Fruit fly (Drosophila melanogaster) whole organism, embryonic: ENCODE measurements around the gene CG14440.

Source experiments
- B-H1 ChIP-seq: fragments of 200-800 bp; sonication (Bioruptor generic); IDR thresholded peaks from 3 replicates; pipeline ENCODE4 v1.3.6; 2022; ENCODE audit warnings: missing biosample characterization, missing genetic modification characterization
- Bgb ChIP-seq: fragments of 200-800 bp; sonication (Bioruptor generic); IDR thresholded peaks from 2 replicates; pipeline ENCODE4 v1.3.6; 2022; ENCODE audit warnings: missing biosample characterization, missing genetic modification characterization; ENCODE audit not compliant: partially characterized antibody
- C15 ChIP-seq: fragments of 200-800 bp; sonication (Bioruptor generic); IDR thresholded peaks from 3 replicates; pipeline ENCODE4 v1.3.6; 2022; ENCODE audit warnings: missing biosample characterization, missing genetic modification characterization
- CG10147 ChIP-seq: fragments of 200-800 bp; sonication (Bioruptor generic); optimal IDR thresholded peaks from 2 replicates; lab custom pipeline; 2019; ENCODE audit warnings: missing biosample characterization, mild to moderate bottlenecking, missing genetic modification characterization, moderate library complexity
- CG10209 ChIP-seq: fragments of 200-800 bp; sonication (Bioruptor generic); optimal IDR thresholded peaks from 3 replicates; lab custom pipeline; 2017; ENCODE audit warnings: missing biosample characterization, mild to moderate bottlenecking, missing genetic modification characterization, missing genetic modification reagents
- CG10267 ChIP-seq: fragments of 200-800 bp; sonication (Bioruptor generic); optimal IDR thresholded peaks from 2 replicates; lab custom pipeline; 2018; ENCODE audit warnings: missing biosample characterization, mild to moderate bottlenecking, missing genetic modification characterization, moderate library complexity
- CG11398 ChIP-seq: fragments of 200-800 bp; sonication (Bioruptor generic); optimal IDR thresholded peaks from 2 replicates; lab custom pipeline; 2016; ENCODE audit warnings: missing biosample characterization, missing genetic modification characterization
- CG12299 ChIP-seq: fragments of 200-800 bp; sonication (Bioruptor generic); optimal IDR thresholded peaks from 2 replicates; lab custom pipeline; 2018; ENCODE audit warnings: missing biosample characterization, mild to moderate bottlenecking, missing genetic modification characterization
- CG12942 ChIP-seq: fragments of 200-800 bp; sonication (Bioruptor generic); optimal IDR thresholded peaks from 3 replicates; lab custom pipeline; 2016; ENCODE audit warnings: missing biosample characterization, missing genetic modification characterization
- CG13287 ChIP-seq: fragments of 200-800 bp; sonication (Bioruptor generic); IDR thresholded peaks from 2 replicates; pipeline ENCODE4 v1.3.6; 2022; ENCODE audit warnings: missing biosample characterization, missing genetic modification characterization; ENCODE audit not compliant: partially characterized antibody
- CG13624 ChIP-seq: fragments of 200-800 bp; sonication (Bioruptor generic); optimal IDR thresholded peaks from 2 replicates; lab custom pipeline; 2016; ENCODE audit warnings: missing biosample characterization, missing genetic modification characterization
- CG14710 ChIP-seq: fragments of 200-800 bp; sonication (Bioruptor generic); optimal IDR thresholded peaks from 3 replicates; lab custom pipeline; 2019; ENCODE audit warnings: missing biosample characterization, mild to moderate bottlenecking, missing genetic modification characterization, moderate library complexity
- CG16815 ChIP-seq: fragments of 200-800 bp; sonication (Bioruptor generic); optimal IDR thresholded peaks from 3 replicates; lab custom pipeline; 2017; ENCODE audit warnings: missing biosample characterization, mild to moderate bottlenecking, missing genetic modification characterization
- CG17568 ChIP-seq: fragments of 200-800 bp; sonication (Bioruptor generic); optimal IDR thresholded peaks from 2 replicates; lab custom pipeline; 2018; ENCODE audit warnings: missing biosample characterization, mild to moderate bottlenecking, missing genetic modification characterization, moderate library complexity
- CG2116 ChIP-seq: fragments of 200-800 bp; sonication (Bioruptor generic); optimal IDR thresholded peaks from 3 replicates; lab custom pipeline; 2018; ENCODE audit warnings: missing biosample characterization, mild to moderate bottlenecking, missing genetic modification characterization
- CG2120 ChIP-seq: fragments of 200-800 bp; sonication (Bioruptor generic); optimal IDR thresholded peaks from 3 replicates; lab custom pipeline; 2016; ENCODE audit warnings: missing biosample characterization, missing genetic modification characterization
- CG30403 ChIP-seq: fragments of 200-800 bp; sonication (Bioruptor generic); optimal IDR thresholded peaks from 3 replicates; lab custom pipeline; 2016; ENCODE audit warnings: missing biosample characterization, missing genetic modification characterization
- CG7372 ChIP-seq: fragments of 200-800 bp; sonication (Bioruptor generic); IDR thresholded peaks from 2 replicates; pipeline ENCODE4 v1.3.6; 2022; ENCODE audit warnings: missing biosample characterization, missing genetic modification characterization
- CG8089 ChIP-seq: fragments of 200-800 bp; sonication (Bioruptor generic); optimal IDR thresholded peaks from 3 replicates; lab custom pipeline; 2016; ENCODE audit warnings: missing biosample characterization, missing genetic modification characterization
- CG8944 ChIP-seq: fragments of 200-800 bp; sonication (Bioruptor generic); optimal IDR thresholded peaks from 3 replicates; lab custom pipeline; 2016; ENCODE audit warnings: missing biosample characterization, missing genetic modification characterization
- CG9932 ChIP-seq: fragments of 200-800 bp; sonication (Bioruptor generic); IDR thresholded peaks from 2 replicates; pipeline ENCODE4 v1.3.6; 2022; ENCODE audit warnings: missing biosample characterization, missing genetic modification characterization
- Doc2 ChIP-seq: fragments of 200-800 bp; sonication (Bioruptor generic); IDR thresholded peaks from 2 replicates; pipeline ENCODE4 v1.3.6; 2022; ENCODE audit warnings: missing biosample characterization, missing genetic modification characterization
- Drgx ChIP-seq: fragments of 200-800 bp; sonication (Bioruptor generic); IDR thresholded peaks from 2 replicates; pipeline ENCODE4 v1.3.6; 2022; ENCODE audit warnings: missing biosample characterization, missing genetic modification characterization
- Fer2 ChIP-seq: fragments of 200-800 bp; sonication (Bioruptor generic); optimal IDR thresholded peaks from 2 replicates; lab custom pipeline; 2018; ENCODE audit warnings: missing biosample characterization, mild to moderate bottlenecking, missing genetic modification characterization, moderate library complexity
- HLH4C ChIP-seq: fragments of 200-800 bp; sonication (Bioruptor generic); IDR thresholded peaks from 3 replicates; pipeline ENCODE4 v1.3.6; 2022; ENCODE audit warnings: missing biosample characterization, missing genetic modification characterization; ENCODE audit not compliant: partially characterized antibody
- HLH54F ChIP-seq: fragments of 200-800 bp; sonication (Bioruptor generic); optimal IDR thresholded peaks from 3 replicates; lab custom pipeline; 2016; ENCODE audit warnings: missing biosample characterization, missing genetic modification characterization
- Hr51 ChIP-seq, 2 experiments: fragments of 200-800 bp; sonication (Bioruptor generic); optimal IDR thresholded peaks; 2 replicates in 1 of 2; 3 replicates in 1 of 2; lab custom pipeline; 2016 to 2018; ENCODE audit warnings: missing biosample characterization in 2 of 2, missing genetic modification characterization in 2 of 2, mild to moderate bottlenecking in 1 of 2, moderate library complexity in 1 of 2
- Max ChIP-seq: fragments of 200-800 bp; sonication (Bioruptor generic); optimal IDR thresholded peaks from 2 replicates; lab custom pipeline; 2016; ENCODE audit warnings: missing biosample characterization, mild to moderate bottlenecking, missing genetic modification characterization
- PHDP ChIP-seq: fragments of 200-800 bp; sonication (Bioruptor generic); optimal IDR thresholded peaks from 3 replicates; lab custom pipeline; 2018; ENCODE audit warnings: missing biosample characterization, mild to moderate bottlenecking, missing genetic modification characterization, moderate library complexity
- Sin3A ChIP-seq: fragments of >200 bp; optimal IDR thresholded peaks from 2 replicates; lab custom pipeline; 2018
- Spps ChIP-seq: fragments of 200-800 bp; sonication (Bioruptor generic); optimal IDR thresholded peaks from 2 replicates; lab custom pipeline; 2018; ENCODE audit warnings: missing biosample characterization, mild to moderate bottlenecking, missing genetic modification characterization
- Vsx1 ChIP-seq: fragments of 200-800 bp; sonication (Bioruptor generic); optimal IDR thresholded peaks from 2 replicates; lab custom pipeline; 2017; ENCODE audit warnings: missing biosample characterization, mild to moderate bottlenecking, missing genetic modification characterization, missing genetic modification reagents
- Xbp1 ChIP-seq: fragments of 200-800 bp; sonication (Bioruptor generic); optimal IDR thresholded peaks from 3 replicates; lab custom pipeline; 2016; ENCODE audit warnings: missing biosample characterization, mild to moderate bottlenecking, missing genetic modification characterization
- ara ChIP-seq: fragments of 200-800 bp; sonication (Bioruptor generic); IDR thresholded peaks from 2 replicates; pipeline ENCODE4 v1.3.6; 2022; ENCODE audit warnings: missing biosample characterization, missing genetic modification characterization
- cato ChIP-seq: fragments of 200-800 bp; sonication (Bioruptor generic); optimal IDR thresholded peaks from 2 replicates; lab custom pipeline; 2016; ENCODE audit warnings: missing biosample characterization, missing genetic modification characterization, borderline replicate concordance
- cg ChIP-seq: fragments of 200-800 bp; sonication (Bioruptor generic); optimal IDR thresholded peaks from 3 replicates; lab custom pipeline; 2019; ENCODE audit warnings: missing biosample characterization, mild to moderate bottlenecking, missing genetic modification characterization, moderate library complexity
- chinmo ChIP-seq: fragments of 200-800 bp; sonication (Bioruptor generic); IDR thresholded peaks from 4 replicates; pipeline ENCODE4 v1.3.6; 2022; ENCODE audit warnings: missing biosample characterization, missing genetic modification characterization; ENCODE audit not compliant: partially characterized antibody
- fru ChIP-seq: fragments of >200 bp; optimal IDR thresholded peaks from 2 replicates; lab custom pipeline; 2017
- gfzf ChIP-seq: fragments of 200-800 bp; sonication (Bioruptor generic); optimal IDR thresholded peaks from 2 replicates; lab custom pipeline; 2016; ENCODE audit warnings: missing biosample characterization, mild to moderate bottlenecking, missing genetic modification characterization, moderate library complexity
- gro ChIP-seq: fragments of 200-800 bp; sonication (Bioruptor generic); optimal IDR thresholded peaks from 2 replicates; lab custom pipeline; 2016; ENCODE audit warnings: missing biosample characterization, missing genetic modification characterization
- jigr1 ChIP-seq: fragments of 200-800 bp; sonication (Bioruptor generic); IDR thresholded peaks from 3 replicates; pipeline ENCODE4 v1.3.6; 2022; ENCODE audit warnings: missing biosample characterization, missing genetic modification characterization
- jing ChIP-seq: fragments of 200-800 bp; sonication (Bioruptor generic); optimal IDR thresholded peaks from 2 replicates; lab custom pipeline; 2018; ENCODE audit warnings: missing biosample characterization, mild to moderate bottlenecking, missing genetic modification characterization
- jumu ChIP-seq: fragments of 200-800 bp; sonication (Bioruptor generic); optimal IDR thresholded peaks from 3 replicates; lab custom pipeline; 2016; ENCODE audit warnings: missing biosample characterization, missing genetic modification characterization
- lilli ChIP-seq: fragments of 200-800 bp; sonication (Bioruptor generic); optimal IDR thresholded peaks from 3 replicates; lab custom pipeline; 2016; ENCODE audit warnings: missing biosample characterization, missing genetic modification characterization
- phol ChIP-seq: fragments of 200-800 bp; sonication (Bioruptor generic); optimal IDR thresholded peaks from 3 replicates; lab custom pipeline; 2018; ENCODE audit warnings: missing biosample characterization, mild to moderate bottlenecking, missing genetic modification characterization, moderate library complexity
- pnt ChIP-seq: fragments of 200-800 bp; sonication (Bioruptor generic); optimal IDR thresholded peaks from 3 replicates; lab custom pipeline; 2016; ENCODE audit warnings: missing biosample characterization, missing genetic modification characterization
- pzg ChIP-seq: fragments of 200-800 bp; sonication (Bioruptor generic); optimal IDR thresholded peaks from 3 replicates; lab custom pipeline; 2018; ENCODE audit warnings: missing biosample characterization, mild to moderate bottlenecking, missing genetic modification characterization, moderate library complexity
- ranshi ChIP-seq: fragments of 200-800 bp; sonication (Bioruptor generic); IDR thresholded peaks from 2 replicates; pipeline ENCODE4 v1.3.6; 2022; ENCODE audit warnings: missing biosample characterization, missing genetic modification characterization
- sima ChIP-seq: fragments of 200-800 bp; sonication (Bioruptor generic); optimal IDR thresholded peaks from 2 replicates; lab custom pipeline; 2016; ENCODE audit warnings: missing biosample characterization, missing genetic modification characterization
- slp2 ChIP-seq: fragments of 200-800 bp; sonication (Bioruptor generic); optimal IDR thresholded peaks from 2 replicates; lab custom pipeline; 2016; ENCODE audit warnings: missing biosample characterization, missing genetic modification characterization
- wdn ChIP-seq: fragments of 200-800 bp; sonication (Bioruptor generic); IDR thresholded peaks from 2 replicates; pipeline ENCODE4 v1.3.6; 2022; ENCODE audit warnings: missing biosample characterization, missing genetic modification characterization
- yki ChIP-seq: fragments of >200 bp; optimal IDR thresholded peaks from 3 replicates; lab custom pipeline; 2018

The CG14440 gene

DNA sequence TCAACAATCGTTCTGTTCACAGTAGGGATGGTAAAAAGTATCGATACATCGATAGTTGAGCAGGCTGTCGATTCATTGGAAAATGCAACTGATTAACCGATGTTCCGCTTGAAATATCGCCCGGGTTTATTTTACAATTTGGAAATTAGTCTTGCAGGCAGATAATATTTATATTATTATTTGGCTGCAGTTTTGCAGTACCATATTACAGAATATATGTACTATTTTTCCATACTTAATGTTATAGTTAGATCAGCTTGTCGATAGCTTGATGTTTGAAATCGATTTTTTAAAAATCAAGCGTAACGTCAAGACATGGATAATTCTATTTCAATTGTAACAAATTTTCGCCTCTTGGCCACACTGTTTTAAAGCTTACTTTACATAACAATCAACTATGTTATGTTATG is 3.4 kb downstream of the CG14440 start, which contains the start of gene CG14442 (continued):
- TF ChIP-seq CG10209 (GFP tag; lab: Kevin White, UChicago) (no peak), sima (no peak), phol (tag; lab: Kevin White, UChicago) (peak; percentile 59), CG13287 (GFP tag; lab: Robert Waterston, UW) (peak; percentile 91), pnt (GFP tag; lab: Kevin White, UChicago) (no peak), cato (GFP tag; lab: Kevin White, UChicago) (no peak), CG11398 (GFP tag; lab: Kevin White, UChicago) (no peak), fru (no peak), Sin3A (lab: Kevin White, UChicago) (no peak), CG8089 (GFP tag; lab: Kevin White, UChicago) (no peak), CG9932 (peak; percentile 72), HLH4C (GFP tag; lab: Robert Waterston, UW) (peak; percentile 94), Drgx (GFP tag; lab: Robert Waterston, UW) (no peak), Doc2 (GFP tag; lab: Robert Waterston, UW) (no peak), CG2120 (GFP tag; lab: Kevin White, UChicago) (peak; percentile 60), HLH54F (GFP tag; lab: Kevin White, UChicago) (peak; percentile 32), pzg (GFP tag; lab: Kevin White, UChicago) (peak; percentile 66), ranshi (GFP tag; lab: Robert Waterston, UW) (no peak), jing (GFP tag; lab: Kevin White, UChicago) (no peak), Hr51 (GFP tag; optimal IDR thresholded peaks at IDR 0.05; lab: Kevin White, UChicago) (peak; percentile 21 to 29), chinmo (GFP tag; lab: Robert Waterston, UW) (peak; percentile 83), slp2 (GFP tag; lab: Kevin White, UChicago) (peak; percentile 1), CG2116 (GFP tag; lab: Kevin White, UChicago) (peak; percentile 97), Max (GFP tag; lab: Kevin White, UChicago) (peak; percentile 18), cg (GFP tag; lab: Kevin White, UChicago) (no peak), jigr1 (GFP tag; lab: Robert Waterston, UW) (no peak), Xbp1 (GFP tag; lab: Kevin White, UChicago) (peak; percentile 31), B-H1 (GFP tag; lab: Robert Waterston, UW) (no peak; the same call in 2 of the 3 replicates), CG14710 (tag; lab: Kevin White, UChicago) (peak; percentile 66), wdn (GFP tag; lab: Robert Waterston, UW) (no peak), PHDP (tag; lab: Kevin White, UChicago) (peak; percentile 20), CG16815 (GFP tag; lab: Kevin White, UChicago) (no peak), CG30403 (GFP tag; lab: Kevin White, UChicago) (peak; percentile 64), CG17568 (GFP tag; lab: Kevin White, UChicago) (no peak), lilli (GFP tag; lab: Kevin White, UChicago) (peak; percentile 71), Bgb (GFP tag; lab: Robert Waterston, UW) (peak; percentile 93), jumu (GFP tag; lab: Kevin White, UChicago) (no peak), Vsx1 (GFP tag; lab: Kevin White, UChicago) (no peak), Spps (no peak), gfzf (GFP tag; lab: Kevin White, UChicago) (peak; percentile 58), yki (lab: Kevin White, UChicago) (no peak), CG10147 (GFP tag; lab: Kevin White, UChicago) (peak; percentile 2), CG13624 (GFP tag; lab: Kevin White, UChicago) (peak; percentile 6), C15 (GFP tag; lab: Robert Waterston, UW) (no peak), CG12299 (tag; lab: Kevin White, UChicago) (peak; percentile 29), CG7372 (GFP tag; lab: Robert Waterston, UW) (no peak), CG12942 (GFP tag; lab: Kevin White, UChicago) (peak; percentile 9), Fer2 (tag; lab: Kevin White, UChicago) (no peak), ara (GFP tag; lab: Robert Waterston, UW) (no peak), CG8944 (no peak), CG10267 (tag; lab: Kevin White, UChicago) (peak; percentile 33), gro (GFP tag; lab: Kevin White, UChicago) (peak; percentile 35)
